Worm (Caenorhabditis elegans) whole organism, early embryonic: ENCODE results near the gene kcnl-4.

Source experiments
- F13C5.2 ChIP-seq: sonication (generic microtip); optimal IDR thresholded peaks from 2 replicates; lab custom pipeline; 2017; ENCODE audit warnings: mild to moderate bottlenecking, missing genetic modification characterization, inconsistent platforms, missing compliant biosample characterization
- aly-1 ChIP-seq: sonication (generic microtip); optimal IDR thresholded peaks from 2 replicates; lab custom pipeline; 2016; ENCODE audit warnings: missing genetic modification characterization, missing compliant biosample characterization
- ama-1 ChIP-seq: fragments of 150-350 bp; optimal IDR thresholded peaks from 2 replicates; lab custom pipeline; 2014
- ceh-13 ChIP-seq: fragments of 200-800 bp; sonication (Bioruptor generic); optimal IDR thresholded peaks from 2 replicates; lab custom pipeline; 2018; ENCODE audit warnings: mild to moderate bottlenecking, missing genetic modification characterization, missing compliant biosample characterization
- ceh-36 ChIP-seq: sonication (generic microtip); optimal IDR thresholded peaks from 2 replicates; lab custom pipeline; 2016; ENCODE audit warnings: missing genetic modification characterization, inconsistent platforms, missing compliant biosample characterization
- ets-7 ChIP-seq: sonication (generic microtip); optimal IDR thresholded peaks from 2 replicates; lab custom pipeline; 2016; ENCODE audit warnings: missing genotype, missing genetic modification characterization, missing compliant biosample characterization
- flt-1 ChIP-seq: fragments of 200-800 bp; sonication (Bioruptor generic); IDR thresholded peaks from 2 replicates; pipeline ENCODE4 v1.3.6; 2022; ENCODE audit warnings: missing genetic modification characterization, missing compliant biosample characterization
- hmbx-1 ChIP-seq: sonication (generic microtip); optimal IDR thresholded peaks from 2 replicates; lab custom pipeline; 2016; ENCODE audit warnings: mild to moderate bottlenecking, missing genetic modification characterization, missing compliant biosample characterization
- hmg-4 ChIP-seq: fragments of 200-800 bp; sonication (Bioruptor generic); optimal IDR thresholded peaks from 2 replicates; lab custom pipeline; 2018; ENCODE audit warnings: mild to moderate bottlenecking, missing genetic modification characterization, missing compliant biosample characterization
- hnd-1 ChIP-seq: sonication (generic microtip); optimal IDR thresholded peaks from 2 replicates; lab custom pipeline; 2016; ENCODE audit warnings: missing genetic modification characterization, missing compliant biosample characterization
- pes-1 ChIP-seq: fragments of 200-800 bp; sonication (Bioruptor generic); IDR thresholded peaks from 2 replicates; pipeline ENCODE4 v1.3.6; 2022; ENCODE audit warnings: missing genetic modification reagents, missing genetic modification characterization, missing compliant biosample characterization
- scrt-1 ChIP-seq: fragments of 200-800 bp; sonication (Bioruptor generic); IDR thresholded peaks from 2 replicates; pipeline ENCODE4 v1.3.6; 2022; ENCODE audit warnings: missing genetic modification characterization, missing compliant biosample characterization
- tbx-37 ChIP-seq: fragments of 200-800 bp; sonication (Bioruptor generic); conservative IDR thresholded peaks from 2 replicates; pipeline ENCODE4 v1.3.6; 2022; ENCODE audit warnings: missing genetic modification reagents, missing genetic modification characterization, missing compliant biosample characterization
- tra-4 ChIP-seq: sonication (generic microtip); optimal IDR thresholded peaks from 2 replicates; lab custom pipeline; 2017; ENCODE audit warnings: missing genetic modification characterization, missing compliant biosample characterization

- TF ChIP-seq pes-1 (GFP tag; lab: Robert Waterston, UW) (no peak), ama-1 (lab: Kevin White, UChicago) (no peak), F13C5.2 (tag; lab: Kevin White, UChicago) (no peak), ceh-36 (tag; lab: Kevin White, UChicago) (no peak), flt-1 (no peak), ets-7 (tag; lab: Kevin White, UChicago) (no peak), tra-4 (tag; lab: Kevin White, UChicago) (no peak), ceh-13 (GFP tag; lab: Kevin White, UChicago) (no peak), hnd-1 (no peak), scrt-1 (no peak), hmbx-1 (no peak), aly-1 (no peak), hmg-4 (no peak), tbx-37 (GFP tag; lab: Robert Waterston, UW) (no peak)
Observed at ce11 chrV:14481987-14482386, 48.9 kb upstream of the kcnl-4 start, which contains the start of gene R02D5.10.
